Fruit fly (Drosophila melanogaster) S2 (cell line): ENCODE data around the gene Rim.

Experiments
- CG8478 ChIP-seq: fragments of >200 bp; optimal IDR thresholded peaks from 2 replicates; lab custom pipeline; 2018
- CTCF ChIP-seq, 2 experiments: fragments of >200 bp; optimal IDR thresholded peaks; 2 replicates each; lab custom pipeline; 2018

- TF ChIP-seq CG8478 (no peak), CTCF (optimal IDR thresholded peaks at IDR 0.05; lab: Kevin White, UChicago) (no peak)
Measured at dm6 chr3R:17861878-17862662, 54.3 kb downstream of the Rim start.
